Fruit fly (Drosophila melanogaster) Kc167 (cell line): Measurements from ENCODE around the gene CG31804.

ENCODE experiments used
- Myc ChIP-seq: fragments of >200 bp; optimal IDR thresholded peaks from 2 replicates; lab custom pipeline; 2017; ENCODE audit warnings: missing external identifiers
- Sin3A ChIP-seq: fragments of >200 bp; optimal IDR thresholded peaks from 2 replicates; lab custom pipeline; 2018; ENCODE audit warnings: missing external identifiers
- h ChIP-seq: fragments of >200 bp; optimal IDR thresholded peaks from 3 replicates; lab custom pipeline; 2018; ENCODE audit warnings: missing external identifiers
- insv ChIP-seq: fragments of >200 bp; optimal IDR thresholded peaks from 3 replicates; lab custom pipeline; 2018; ENCODE audit warnings: missing external identifiers
- psq ChIP-seq: fragments of >200 bp; optimal IDR thresholded peaks from 2 replicates; lab custom pipeline; 2017; ENCODE audit warnings: missing external identifiers
- ttk ChIP-seq: sonication (Bioruptor generic); optimal IDR thresholded peaks from 2 replicates; lab custom pipeline; 2017; ENCODE audit warnings: missing external identifiers

DNA sequence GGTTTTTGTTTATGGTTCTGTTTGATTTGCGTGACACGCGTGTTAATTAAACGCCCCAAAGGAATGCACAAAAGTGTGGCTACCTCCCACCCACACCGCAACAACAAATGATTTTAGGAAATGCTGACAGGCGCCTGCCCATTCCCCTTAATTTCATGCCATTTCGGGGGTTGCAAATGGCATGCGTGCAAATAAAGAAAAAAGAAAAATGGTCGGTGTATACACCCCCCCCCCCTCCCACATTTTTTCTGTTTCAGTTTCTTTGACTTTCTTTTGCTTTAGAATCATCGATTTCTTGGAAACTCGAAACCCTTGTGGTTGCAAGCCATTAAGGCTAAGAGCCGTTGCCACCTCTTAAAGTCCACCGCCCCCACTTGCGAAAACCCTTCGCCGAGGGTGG lies 17.8 kb downstream of the CG31804 start:
- no peak for TF ChIP-seq psq
- no peak for TF ChIP-seq ttk (lab: Kevin White, UChicago)
- TF ChIP-seq Sin3A, result no peak
- TF ChIP-seq h, result no peak
- no peak for TF ChIP-seq Myc (lab: Kevin White, UChicago)
- no peak for TF ChIP-seq insv
